Fruit fly (Drosophila melanogaster) whole organism, embryonic: ENCODE results near the gene Mvb12.
A peak's percentile ranks its signal among the peaks of the same experiment; 100 is the strongest.

Experiments
- Adf1 ChIP-seq: fragments of 200-800 bp; sonication (Bioruptor generic); IDR thresholded peaks from 2 replicates; pipeline ENCODE4 v1.3.6; 2022; ENCODE audit warnings: missing biosample characterization, missing genetic modification characterization
- CG1832 ChIP-seq: fragments of 200-800 bp; sonication (Bioruptor generic); optimal IDR thresholded peaks from 2 replicates; lab custom pipeline; 2017; ENCODE audit warnings: missing biosample characterization, mild to moderate bottlenecking, missing genetic modification characterization, inconsistent platforms
- CTCF ChIP-seq: fragments of 200-800 bp; sonication (Bioruptor generic); optimal IDR thresholded peaks from 2 replicates; lab custom pipeline; 2017; ENCODE audit warnings: missing biosample characterization, mild to moderate bottlenecking, missing genetic modification characterization, moderate library complexity
- Ets65A ChIP-seq: fragments of 200-800 bp; sonication (Bioruptor generic); peaks from one replicate; lab custom pipeline; 2016; ENCODE audit warnings: missing biosample characterization, missing genetic modification characterization
- Hr51 ChIP-seq, 2 experiments: fragments of 200-800 bp; sonication (Bioruptor generic); optimal IDR thresholded peaks; 2 replicates in 1 of 2; 3 replicates in 1 of 2; lab custom pipeline; 2016 to 2018; ENCODE audit warnings: missing biosample characterization in 2 of 2, missing genetic modification characterization in 2 of 2, mild to moderate bottlenecking in 1 of 2, moderate library complexity in 1 of 2
- dm ChIP-seq: fragments of 200-800 bp; sonication (Bioruptor generic); optimal IDR thresholded peaks from 3 replicates; lab custom pipeline; 2016; ENCODE audit warnings: missing biosample characterization, missing genetic modification characterization

Mvb12 gene

dm6 chrX:18052135-18052534 lies 49.0 kb downstream of the Mvb12 start:
- TF ChIP-seq Ets65A: peak; percentile 84
- peak; percentile 62 for TF ChIP-seq Adf1 (GFP tag; lab: Robert Waterston, UW)
- TF ChIP-seq CTCF (GFP tag; lab: Kevin White, UChicago): peak; percentile 86
- peak; percentile 32 for TF ChIP-seq CG1832 (GFP tag; lab: Kevin White, UChicago)
- no peak for TF ChIP-seq dm (GFP tag; lab: Kevin White, UChicago)
- peak in 1 of 2 experiments; percentile 7 for TF ChIP-seq Hr51 (GFP tag; optimal IDR thresholded peaks at IDR 0.05; lab: Kevin White, UChicago)
